Worm (Caenorhabditis elegans) whole organism, L4/young adult: ENCODE measurements around the gene ZK287.1.

Experiments used
- W03F9.2 ChIP-seq: fragments of 150-350 bp; optimal IDR thresholded peaks from 2 replicates; lab custom pipeline; 2014; ENCODE audit warnings: missing biosample characterization, missing genetic modification characterization
- dao-5 ChIP-seq: sonication (generic microtip); optimal IDR thresholded peaks from 2 replicates; lab custom pipeline; 2016; ENCODE audit warnings: missing genotype, missing genetic modification characterization, moderate library complexity, missing compliant biosample characterization
- him-1 ChIP-seq: sonication (generic microtip); optimal IDR thresholded peaks from 2 replicates; lab custom pipeline; 2016; ENCODE audit warnings: missing genotype, missing genetic modification reagents, missing genetic modification characterization, missing compliant biosample characterization

ZK287.1 gene

ce11 chrV:9690099-9690572, 23.6 kb downstream of the ZK287.1 start, which contains the start of gene rbx-1:
Gene rbx-1 (minus strand): TSS chrV:9690522.
- TF ChIP-seq W03F9.2 (tag; lab: Kevin White, UChicago), result no peak
- TF ChIP-seq him-1, result no peak
- no peak for TF ChIP-seq dao-5 (tag; lab: Kevin White, UChicago)

ce11 chrV:9690728-9691127, 24.2 kb downstream of the ZK287.1 start:
- peak; percentile 84 for TF ChIP-seq W03F9.2 (tag; lab: Kevin White, UChicago)
- TF ChIP-seq dao-5 (tag; lab: Kevin White, UChicago), result no peak
- no peak for TF ChIP-seq him-1

ce11 chrV:9692109-9692581, 25.7 kb downstream of the ZK287.1 start, which contains the start of gene ztf-9:
Gene ztf-9 (minus strand): TSS chrV:9692159.
- peak; percentile 4 for TF ChIP-seq him-1
- TF ChIP-seq W03F9.2 (tag; lab: Kevin White, UChicago), result no peak

- TF ChIP-seq dao-5 (tag; lab: Kevin White, UChicago), result no peak
- no peak for TF ChIP-seq W03F9.2 (tag; lab: Kevin White, UChicago)
- TF ChIP-seq him-1, result no peak
Observed at ce11 chrV:9692649-9693112, 26.2 kb downstream of the ZK287.1 start, which contains the start of gene ZK287.7. Gene ZK287.7 (plus strand): TSS chrV:9693062.

ce11 chrV:9696715-9697114, 30.2 kb downstream of the ZK287.1 start, which contains the start of gene her-1:
Gene her-1 (plus strand): TSS chrV:9697015.
- TF ChIP-seq him-1, result no peak
- no peak for TF ChIP-seq dao-5 (tag; lab: Kevin White, UChicago)
- no peak for TF ChIP-seq W03F9.2 (tag; lab: Kevin White, UChicago)

ce11 chrV:9699216-9699615, 32.7 kb downstream of the ZK287.1 start:
- TF ChIP-seq W03F9.2 (tag; lab: Kevin White, UChicago), result no peak
- no peak for TF ChIP-seq him-1
- TF ChIP-seq dao-5 (tag; lab: Kevin White, UChicago), result no peak

ce11 chrV:9701861-9702260, 35.4 kb downstream of the ZK287.1 start:
- TF ChIP-seq dao-5 (tag; lab: Kevin White, UChicago) (no peak), W03F9.2 (tag; lab: Kevin White, UChicago) (no peak), him-1 (no peak)

ce11 chrV:9702755-9703154, 36.3 kb downstream of the ZK287.1 start, which contains the start of gene xbx-6:
Gene xbx-6 (plus strand): TSS chrV:9703055.
- TF ChIP-seq him-1 (no peak), W03F9.2 (tag; lab: Kevin White, UChicago) (no peak), dao-5 (tag; lab: Kevin White, UChicago) (no peak)

DNA sequence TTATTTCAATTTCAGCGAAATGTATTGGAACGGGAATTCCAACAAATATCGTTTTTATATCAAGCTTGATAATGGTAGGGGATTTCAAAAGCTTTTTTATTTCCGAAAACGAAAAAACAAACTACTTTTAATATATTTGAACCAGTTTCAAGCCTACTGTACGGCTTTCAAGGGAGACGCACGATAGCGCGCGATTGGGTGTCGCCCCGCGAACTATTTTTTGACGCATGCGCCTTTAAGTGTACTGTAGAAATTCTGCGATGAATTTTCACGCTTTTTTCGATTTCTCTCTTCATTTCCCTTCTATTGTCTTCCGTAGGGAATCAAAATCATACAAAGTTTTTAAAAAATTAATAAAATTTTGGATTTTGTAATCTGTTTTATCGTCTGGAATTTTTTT, 37.1 kb downstream of the ZK287.1 start:
- no peak for TF ChIP-seq W03F9.2 (tag; lab: Kevin White, UChicago)
- TF ChIP-seq dao-5 (tag; lab: Kevin White, UChicago), result no peak
- no peak for TF ChIP-seq him-1

DNA sequence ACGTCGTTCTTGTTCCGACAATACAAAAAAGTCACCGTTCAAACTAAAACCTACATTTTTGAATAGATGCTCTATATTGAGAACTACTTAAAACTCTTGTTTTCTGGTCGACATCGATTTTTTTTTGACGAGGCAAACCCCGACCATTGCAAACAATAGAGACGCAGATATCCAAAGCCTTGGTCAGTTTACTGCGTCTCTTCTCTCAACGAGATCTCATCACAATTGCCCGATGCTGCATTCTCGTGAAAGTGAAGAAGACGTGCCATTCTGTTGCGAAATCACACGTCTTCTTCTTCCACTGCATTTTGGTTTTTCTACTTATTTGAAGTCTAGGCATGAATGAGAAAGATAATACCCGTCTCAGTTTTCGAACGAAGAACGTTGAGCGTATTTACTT, 37.9 kb downstream of the ZK287.1 start:
- no peak for TF ChIP-seq him-1
- no peak for TF ChIP-seq W03F9.2 (tag; lab: Kevin White, UChicago)
- TF ChIP-seq dao-5 (tag; lab: Kevin White, UChicago), result no peak

DNA sequence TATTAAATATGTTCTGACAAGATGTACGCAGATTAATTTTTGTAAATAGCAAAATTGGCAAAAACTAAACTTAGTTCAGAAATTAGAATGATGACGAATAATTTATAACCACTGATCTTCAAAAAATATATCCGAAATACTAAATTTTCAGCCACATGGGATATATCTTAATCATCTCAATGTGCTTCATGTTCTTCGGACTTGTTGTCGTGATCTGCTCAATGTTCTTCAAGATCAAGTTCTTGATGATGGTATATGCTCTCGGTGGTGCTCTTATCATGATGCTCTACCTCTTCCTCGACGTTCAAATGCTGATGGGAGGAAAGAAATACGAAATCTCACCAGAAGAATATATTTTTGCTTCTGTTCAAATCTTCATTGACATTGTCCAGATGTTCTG, 40.1 kb downstream of the ZK287.1 start:
- TF ChIP-seq W03F9.2 (tag; lab: Kevin White, UChicago) (no peak), dao-5 (tag; lab: Kevin White, UChicago) (no peak), him-1 (no peak)

- no peak for TF ChIP-seq W03F9.2 (tag; lab: Kevin White, UChicago)
- no peak for TF ChIP-seq him-1
- TF ChIP-seq dao-5 (tag; lab: Kevin White, UChicago), result no peak
Observed at ce11 chrV:9709747-9710146, 43.3 kb downstream of the ZK287.1 start, which contains the start of gene tag-120. Gene tag-120 (minus strand): TSS chrV:9709814.

ce11 chrV:9711174-9711573, 44.7 kb downstream of the ZK287.1 start:
- TF ChIP-seq him-1 (no peak), W03F9.2 (tag; lab: Kevin White, UChicago) (no peak), dao-5 (tag; lab: Kevin White, UChicago) (no peak)

DNA sequence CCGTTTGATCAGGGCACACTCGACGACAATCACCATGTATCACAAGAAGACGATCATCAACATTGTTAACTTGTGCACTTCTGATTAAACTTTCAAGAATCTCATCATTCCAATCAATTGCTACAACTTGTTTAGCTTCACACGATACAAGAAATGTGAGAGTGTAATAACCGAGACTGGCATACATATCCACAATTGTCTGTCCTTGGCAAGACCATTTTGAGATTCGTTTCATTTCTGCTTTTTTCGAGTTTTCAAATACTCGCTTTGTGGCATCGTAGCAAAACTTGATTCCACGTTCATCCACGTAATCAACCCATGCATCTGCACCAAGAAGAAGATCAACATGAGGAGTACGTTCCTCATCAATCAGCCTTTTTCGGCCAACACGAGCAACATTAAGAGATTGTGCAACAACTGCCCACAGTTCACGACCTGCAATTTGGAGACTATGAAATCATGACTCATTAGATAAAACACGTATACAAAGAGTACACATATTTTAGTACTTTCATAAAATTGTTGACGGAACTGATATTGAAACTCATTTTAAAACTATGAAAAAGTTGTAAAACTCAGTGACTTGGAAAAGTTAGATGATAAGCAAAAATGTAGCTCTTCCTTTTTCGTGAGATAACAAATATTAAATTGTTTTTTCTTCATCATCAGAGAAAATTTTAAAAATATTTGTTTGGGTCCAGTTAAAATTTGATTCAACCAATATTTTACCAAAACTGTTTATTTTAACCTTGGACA, 46.1 kb downstream of the ZK287.1 start:
- TF ChIP-seq him-1 (no peak), dao-5 (tag; lab: Kevin White, UChicago) (no peak), W03F9.2 (tag; lab: Kevin White, UChicago) (no peak)
